Worm (Caenorhabditis elegans) whole organism, midembryonic: ENCODE data around the gene srh-39.

Experiments used
- cog-1 ChIP-seq: sonication (generic microtip); optimal IDR thresholded peaks from 2 replicates; lab custom pipeline; 2016; ENCODE audit warnings: missing genetic modification characterization, missing compliant biosample characterization
- tab-1 ChIP-seq: fragments of 200-800 bp; sonication (Bioruptor generic); IDR thresholded peaks from 2 replicates; pipeline ENCODE4 v1.3.6; 2022; ENCODE audit warnings: missing genetic modification characterization, missing compliant biosample characterization

- no peak for TF ChIP-seq cog-1 (tag; lab: Kevin White, UChicago)
- TF ChIP-seq tab-1 (GFP tag; lab: Robert Waterston, UW) = no peak
These were observed 48.3 kb upstream of the srh-39 start for ce11 chrII:7813645-7814044.
